Worm (Caenorhabditis elegans) whole organism, L3 larva: ENCODE data around the gene col-96.

Source experiments
- ZK546.5 ChIP-seq: sonication (generic microtip); optimal IDR thresholded peaks from 2 replicates; lab custom pipeline; 2017; ENCODE audit warnings: missing biosample characterization, missing genetic modification characterization
- aly-2 ChIP-seq: fragments of 150-350 bp; optimal IDR thresholded peaks from 2 replicates; lab custom pipeline; 2014; ENCODE audit warnings: missing biosample characterization, missing genetic modification characterization
- ceh-9 ChIP-seq: sonication (generic microtip); optimal IDR thresholded peaks from 2 replicates; lab custom pipeline; 2018; ENCODE audit warnings: missing biosample characterization, missing genetic modification characterization
- nhr-12 ChIP-seq: fragments of 150-350 bp; optimal IDR thresholded peaks from 2 replicates; lab custom pipeline; 2014; ENCODE audit warnings: missing biosample characterization, missing genetic modification characterization
- nhr-23 ChIP-seq: fragments of 150-350 bp; optimal IDR thresholded peaks from 2 replicates; lab custom pipeline; 2014; ENCODE audit warnings: missing biosample characterization, missing genetic modification reagents, missing genetic modification characterization
- nhr-67 ChIP-seq: fragments of 150-350 bp; optimal IDR thresholded peaks from 2 replicates; lab custom pipeline; 2014; ENCODE audit warnings: missing biosample characterization, missing genetic modification characterization
- nhr-77 ChIP-seq: fragments of 150-350 bp; optimal IDR thresholded peaks from 2 replicates; lab custom pipeline; 2014; ENCODE audit warnings: missing biosample characterization, missing genetic modification characterization
- zag-1 ChIP-seq: fragments of 150-350 bp; optimal IDR thresholded peaks from 2 replicates; lab custom pipeline; 2014; ENCODE audit warnings: missing biosample characterization, missing genetic modification characterization
- ztf-11 ChIP-seq: fragments of 150-350 bp; optimal IDR thresholded peaks from 2 replicates; lab custom pipeline; 2014; ENCODE audit warnings: missing biosample characterization, missing genetic modification characterization
- ztf-4 ChIP-seq: fragments of 150-350 bp; optimal IDR thresholded peaks from 2 replicates; lab custom pipeline; 2014; ENCODE audit warnings: missing biosample characterization, missing genetic modification characterization

DNA sequence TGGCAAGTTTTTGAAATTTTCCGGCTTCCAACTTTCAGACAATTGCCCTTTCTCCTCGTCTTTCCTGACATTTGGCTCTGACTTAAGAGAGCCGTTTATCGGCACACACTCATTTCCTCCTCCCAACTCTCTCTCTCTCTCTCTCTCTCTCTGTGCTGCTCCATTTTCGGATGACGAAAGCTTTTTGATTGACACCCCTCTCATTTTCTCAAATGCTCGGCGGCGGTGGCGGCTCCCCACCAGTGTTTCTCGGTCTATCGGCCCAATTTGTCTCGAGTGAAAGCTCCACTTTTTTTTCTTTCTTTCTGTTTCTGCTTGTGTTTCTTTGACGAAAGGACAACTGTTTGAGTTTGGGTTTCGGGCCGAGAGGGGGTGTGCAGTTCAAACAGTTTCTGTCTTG lies 46.8 kb downstream of the col-96 start:
- no peak for TF ChIP-seq nhr-12
- TF ChIP-seq ZK546.5 (tag; lab: Kevin White, UChicago) = no peak
- TF ChIP-seq ceh-9 (tag; lab: Kevin White, UChicago) = no peak
- TF ChIP-seq nhr-67 (tag; lab: Kevin White, UChicago) = no peak
- TF ChIP-seq ztf-4 (tag; lab: Kevin White, UChicago) = no peak
- no peak for TF ChIP-seq zag-1 (tag; lab: Kevin White, UChicago)
- no peak for TF ChIP-seq nhr-23 (tag; lab: Kevin White, UChicago)
- TF ChIP-seq ztf-11 = no peak
- TF ChIP-seq nhr-77 = no peak
- TF ChIP-seq aly-2 = no peak
